Worm (Caenorhabditis elegans) whole organism, mixed stage, embryonic: ENCODE results near the gene C06A6.2.

Experiments
- cnd-1 ChIP-seq: fragments of 200-800 bp; sonication (Bioruptor generic); optimal IDR thresholded peaks from 2 replicates; lab custom pipeline; 2018; ENCODE audit warnings: mild to moderate bottlenecking, missing genetic modification characterization, missing compliant biosample characterization
- elt-1 ChIP-seq: sonication (generic microtip); optimal IDR thresholded peaks from 2 replicates; lab custom pipeline; 2017; ENCODE audit warnings: missing genetic modification characterization, mild to moderate bottlenecking, missing compliant biosample characterization, antibody characterized with exemption, moderate library complexity, borderline replicate concordance; ENCODE audit not compliant: insufficient read depth
- lin-13 ChIP-seq: fragments of 150-350 bp; optimal IDR thresholded peaks from 2 replicates; lab custom pipeline; 2014; ENCODE audit warnings: missing biosample characterization, missing genetic modification characterization
- nhr-12 ChIP-seq: fragments of 150-350 bp; optimal IDR thresholded peaks from 2 replicates; lab custom pipeline; 2014; ENCODE audit warnings: missing biosample characterization, missing genetic modification characterization
- nhr-2 ChIP-seq: fragments of 150-350 bp; optimal IDR thresholded peaks from 2 replicates; lab custom pipeline; 2014; ENCODE audit warnings: missing biosample characterization, missing genetic modification characterization
- nhr-28 ChIP-seq: fragments of 150-350 bp; optimal IDR thresholded peaks from 2 replicates; lab custom pipeline; 2014; ENCODE audit warnings: missing biosample characterization, missing genetic modification characterization
- nhr-76 ChIP-seq: sonication (generic microtip); optimal IDR thresholded peaks from 2 replicates; lab custom pipeline; 2017; ENCODE audit warnings: missing biosample characterization, missing genetic modification characterization
- snpc-4 ChIP-seq: fragments of 150-350 bp; optimal IDR thresholded peaks from 2 replicates; lab custom pipeline; 2014; ENCODE audit warnings: missing biosample characterization, missing genetic modification characterization
- unc-39 ChIP-seq: fragments of 150-350 bp; optimal IDR thresholded peaks from 2 replicates; lab custom pipeline; 2014; ENCODE audit warnings: missing biosample characterization, missing genetic modification characterization
- unc-62 ChIP-seq: fragments of 150-350 bp; optimal IDR thresholded peaks from 2 replicates; lab custom pipeline; 2014; ENCODE audit warnings: missing biosample characterization, missing genetic modification reagents, missing genetic modification characterization
- ztf-11 ChIP-seq: fragments of 150-350 bp; optimal IDR thresholded peaks from 2 replicates; lab custom pipeline; 2014; ENCODE audit warnings: missing biosample characterization, missing genetic modification characterization

ce11 chrIV:7849235-7849634 lies 2.8 kb downstream of the C06A6.2 start:
- TF ChIP-seq nhr-28 (tag; lab: Kevin White, UChicago) (no peak), ztf-11 (tag; lab: Kevin White, UChicago) (no peak), snpc-4 (tag; lab: Kevin White, UChicago) (no peak), lin-13 (tag; lab: Kevin White, UChicago) (no peak), elt-1 (tag; lab: Kevin White, UChicago) (no peak), nhr-12 (tag; lab: Kevin White, UChicago) (no peak), unc-62 (GFP tag; lab: Kevin White, UChicago) (no peak), unc-39 (no peak), cnd-1 (no peak), nhr-2 (no peak), nhr-76 (tag; lab: Kevin White, UChicago) (no peak)
